Worm (Caenorhabditis elegans): Measurements from ENCODE around the gene srb-3.

DNA sequence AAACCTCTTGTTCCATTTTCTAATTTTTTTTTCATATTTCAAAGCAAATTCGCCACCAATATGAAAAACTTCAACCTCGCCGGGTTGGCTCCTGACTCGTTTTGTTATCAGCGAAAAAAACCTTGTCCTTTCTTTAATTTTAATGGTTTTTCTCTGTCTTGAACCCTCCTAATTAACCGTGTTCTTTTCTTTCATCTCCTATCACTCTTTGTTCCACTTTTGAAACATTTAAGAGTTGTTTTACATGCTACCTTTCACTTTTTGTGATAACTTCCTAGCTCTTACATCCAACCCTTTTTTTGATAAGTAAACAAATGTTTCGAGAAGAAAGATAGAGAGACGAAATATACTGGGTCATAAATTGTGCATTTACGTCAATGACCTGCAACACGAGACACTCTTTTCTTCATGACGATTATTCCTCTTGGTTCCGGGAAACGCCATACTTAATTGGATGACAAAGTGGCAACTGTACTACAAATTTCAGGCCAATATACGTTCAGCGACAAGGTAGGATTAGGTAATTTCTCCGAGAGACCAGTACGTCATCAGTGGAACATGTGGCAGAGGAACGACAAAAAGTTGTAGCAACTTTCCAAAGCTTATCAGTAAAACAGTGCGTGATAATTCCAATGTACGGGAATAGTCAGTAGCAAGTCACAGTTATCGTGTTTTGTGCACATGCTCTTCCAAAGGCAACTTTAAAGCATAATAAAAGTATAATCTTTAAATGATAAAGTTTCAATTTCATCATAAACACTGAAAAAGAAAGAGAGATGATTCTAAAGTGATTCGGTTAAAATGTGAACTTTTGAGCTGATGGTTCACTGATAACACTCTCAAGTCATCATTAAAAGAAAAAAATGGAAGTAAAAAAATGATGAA lies 18.3 kb upstream of the srb-3 start:
- TF ChIP-seq T23F11.4 (GFP tag; optimal IDR thresholded peaks at IDR 0.05) = no peak
- no peak for TF ChIP-seq F13H6.1 (tag; optimal IDR thresholded peaks at IDR 0.05)
- TF ChIP-seq pqm-1 (tag; optimal IDR thresholded peaks at IDR 0.05) = no peak
- no peak for TF ChIP-seq pat-9 (tag; optimal IDR thresholded peaks at IDR 0.05)
- no peak for TF ChIP-seq dmd-4 (tag; optimal IDR thresholded peaks at IDR 0.05; ENCODE audit: borderline replicate concordance)
- TF ChIP-seq ceh-45 (GFP tag; IDR thresholded peaks at IDR 0.05) = no peak
- TF ChIP-seq ama-1 (optimal IDR thresholded peaks at IDR 0.05) = no peak
- TF ChIP-seq fkh-6 (tag; optimal IDR thresholded peaks at IDR 0.05) = no peak
- no peak for TF ChIP-seq unc-3 (GFP tag; conservative IDR thresholded peaks at IDR 0.05)
- no peak for TF ChIP-seq unc-3 (tag; optimal IDR thresholded peaks at IDR 0.05)

Data from whole organism, late embryonic.